Fruit fly (Drosophila melanogaster) whole organism, embryonic: ENCODE results near the gene LysRS.
A peak's percentile ranks its signal among the peaks of the same experiment; 100 is the strongest.

Experiments
- BEAF-32 ChIP-seq: fragments of 200-800 bp; sonication (Bioruptor generic); optimal IDR thresholded peaks from 3 replicates; lab custom pipeline; 2017; ENCODE audit warnings: missing biosample characterization, missing genetic modification characterization, mild to moderate bottlenecking, moderate library complexity, missing genetic modification reagents
- CG10267 ChIP-seq: fragments of 200-800 bp; sonication (Bioruptor generic); optimal IDR thresholded peaks from 2 replicates; lab custom pipeline; 2018; ENCODE audit warnings: missing biosample characterization, mild to moderate bottlenecking, missing genetic modification characterization, moderate library complexity
- CG10654 ChIP-seq: fragments of 200-800 bp; sonication (Bioruptor generic); optimal IDR thresholded peaks from 2 replicates; lab custom pipeline; 2016; ENCODE audit warnings: missing biosample characterization, missing genetic modification characterization
- CG11695 ChIP-seq: fragments of 200-800 bp; sonication (Bioruptor generic); IDR thresholded peaks from 3 replicates; pipeline ENCODE4 v1.3.6; 2022; ENCODE audit warnings: missing biosample characterization, missing genetic modification characterization
- CG15011 ChIP-seq: fragments of 200-800 bp; sonication (Bioruptor generic); optimal IDR thresholded peaks from 3 replicates; lab custom pipeline; 2018; ENCODE audit warnings: missing biosample characterization, mild to moderate bottlenecking, missing genetic modification characterization
- CG15601 ChIP-seq: fragments of 200-800 bp; sonication (Bioruptor generic); optimal IDR thresholded peaks from 3 replicates; lab custom pipeline; 2019; ENCODE audit warnings: missing biosample characterization, mild to moderate bottlenecking, missing genetic modification characterization, moderate library complexity
- CG17385 ChIP-seq: fragments of 200-800 bp; sonication (Bioruptor generic); optimal IDR thresholded peaks from 3 replicates; lab custom pipeline; 2018; ENCODE audit warnings: missing biosample characterization, mild to moderate bottlenecking, missing genetic modification characterization
- CG2120 ChIP-seq: fragments of 200-800 bp; sonication (Bioruptor generic); optimal IDR thresholded peaks from 3 replicates; lab custom pipeline; 2016; ENCODE audit warnings: missing biosample characterization, missing genetic modification characterization
- CG2678 ChIP-seq: fragments of 200-800 bp; sonication (Bioruptor generic); optimal IDR thresholded peaks from 3 replicates; lab custom pipeline; 2019; ENCODE audit warnings: missing biosample characterization, mild to moderate bottlenecking, missing genetic modification characterization, moderate library complexity
- CG3995 ChIP-seq: fragments of 200-800 bp; sonication (Bioruptor generic); optimal IDR thresholded peaks from 3 replicates; lab custom pipeline; 2016; ENCODE audit warnings: missing biosample characterization, missing genetic modification characterization
- CG4820 ChIP-seq: fragments of 200-800 bp; sonication (Bioruptor generic); optimal IDR thresholded peaks from 3 replicates; lab custom pipeline; 2016; ENCODE audit warnings: missing biosample characterization, missing genetic modification characterization
- CG5245 ChIP-seq: fragments of 200-800 bp; sonication (Bioruptor generic); optimal IDR thresholded peaks from 3 replicates; lab custom pipeline; 2016; ENCODE audit warnings: missing biosample characterization, missing genetic modification characterization
- CG7271 ChIP-seq: fragments of 200-800 bp; sonication (Bioruptor generic); optimal IDR thresholded peaks from 2 replicates; lab custom pipeline; 2018; ENCODE audit warnings: missing biosample characterization, mild to moderate bottlenecking, missing genetic modification characterization, moderate library complexity
- CG7556 ChIP-seq: fragments of 200-800 bp; sonication (Bioruptor generic); optimal IDR thresholded peaks from 2 replicates; lab custom pipeline; 2017; ENCODE audit warnings: missing biosample characterization, mild to moderate bottlenecking, missing genetic modification characterization
- CG8388 ChIP-seq: fragments of 200-800 bp; sonication (Bioruptor generic); optimal IDR thresholded peaks from 2 replicates; lab custom pipeline; 2019; ENCODE audit warnings: missing biosample characterization, mild to moderate bottlenecking, missing genetic modification characterization, moderate library complexity
- CG9437 ChIP-seq: fragments of 200-800 bp; sonication (Bioruptor generic); optimal IDR thresholded peaks from 2 replicates; lab custom pipeline; 2018; ENCODE audit warnings: missing biosample characterization, mild to moderate bottlenecking, missing genetic modification characterization
- CG9932 ChIP-seq: fragments of 200-800 bp; sonication (Bioruptor generic); IDR thresholded peaks from 2 replicates; pipeline ENCODE4 v1.3.6; 2022; ENCODE audit warnings: missing biosample characterization, missing genetic modification characterization
- Dek ChIP-seq: fragments of 200-800 bp; sonication (Bioruptor generic); optimal IDR thresholded peaks from 3 replicates; lab custom pipeline; 2019; ENCODE audit warnings: missing biosample characterization, mild to moderate bottlenecking, missing genetic modification characterization, moderate library complexity
- Doc3 ChIP-seq: fragments of 200-800 bp; sonication (Bioruptor generic); IDR thresholded peaks from 3 replicates; pipeline ENCODE4 v1.3.6; 2022; ENCODE audit warnings: missing biosample characterization, missing genetic modification characterization; ENCODE audit not compliant: partially characterized antibody
- Fer1 ChIP-seq: fragments of 200-800 bp; sonication (Bioruptor generic); optimal IDR thresholded peaks from 2 replicates; lab custom pipeline; 2017; ENCODE audit warnings: missing biosample characterization, mild to moderate bottlenecking, missing genetic modification characterization
- Fer3 ChIP-seq: fragments of 200-800 bp; sonication (Bioruptor generic); optimal IDR thresholded peaks from 2 replicates; lab custom pipeline; 2018; ENCODE audit warnings: missing biosample characterization, mild to moderate bottlenecking, missing genetic modification characterization, moderate library complexity
- GATAe ChIP-seq: fragments of 200-800 bp; sonication (Bioruptor generic); conservative IDR thresholded peaks from 2 replicates; pipeline ENCODE4 v1.3.6; 2022; ENCODE audit warnings: missing biosample characterization, missing genetic modification characterization
- H15 ChIP-seq: fragments of 200-800 bp; sonication (Bioruptor generic); IDR thresholded peaks from 3 replicates; pipeline ENCODE4 v1.3.6; 2022; ENCODE audit warnings: missing biosample characterization, missing genetic modification characterization
- Hey ChIP-seq: fragments of 200-800 bp; sonication (Bioruptor generic); optimal IDR thresholded peaks from 3 replicates; lab custom pipeline; 2018; ENCODE audit warnings: missing biosample characterization, mild to moderate bottlenecking, missing genetic modification characterization
- Meics ChIP-seq: fragments of 200-800 bp; sonication (Bioruptor generic); optimal IDR thresholded peaks from 2 replicates; lab custom pipeline; 2017; ENCODE audit warnings: missing biosample characterization, mild to moderate bottlenecking, missing genetic modification characterization
- Nf-YB ChIP-seq: fragments of 200-800 bp; sonication (Bioruptor generic); optimal IDR thresholded peaks from 3 replicates; lab custom pipeline; 2019; ENCODE audit warnings: missing biosample characterization, mild to moderate bottlenecking, missing genetic modification characterization, moderate library complexity
- Ptx1 ChIP-seq: fragments of 200-800 bp; sonication (Bioruptor generic); IDR thresholded peaks from 2 replicates; pipeline ENCODE4 v1.3.6; 2022; ENCODE audit warnings: missing biosample characterization, missing genetic modification characterization
- Rx ChIP-seq: fragments of 200-800 bp; sonication (Bioruptor generic); IDR thresholded peaks from 2 replicates; pipeline ENCODE4 v1.3.6; 2022; ENCODE audit warnings: missing biosample characterization, missing genetic modification characterization
- Ssrp ChIP-seq: fragments of 200-800 bp; sonication (Bioruptor generic); optimal IDR thresholded peaks from 2 replicates; lab custom pipeline; 2018; ENCODE audit warnings: missing biosample characterization, mild to moderate bottlenecking, missing genetic modification characterization, moderate library complexity
- Vsx1 ChIP-seq: fragments of 200-800 bp; sonication (Bioruptor generic); optimal IDR thresholded peaks from 2 replicates; lab custom pipeline; 2017; ENCODE audit warnings: missing biosample characterization, mild to moderate bottlenecking, missing genetic modification characterization, missing genetic modification reagents
- Xbp1 ChIP-seq: fragments of 200-800 bp; sonication (Bioruptor generic); optimal IDR thresholded peaks from 3 replicates; lab custom pipeline; 2016; ENCODE audit warnings: missing biosample characterization, mild to moderate bottlenecking, missing genetic modification characterization
- Xrp1 ChIP-seq: fragments of 200-800 bp; sonication (Bioruptor generic); IDR thresholded peaks from 2 replicates; pipeline ENCODE4 v1.3.6; 2022; ENCODE audit warnings: missing biosample characterization, missing genetic modification characterization
- corto ChIP-seq: fragments of 200-800 bp; sonication (Bioruptor generic); optimal IDR thresholded peaks from 2 replicates; lab custom pipeline; 2016; ENCODE audit warnings: missing biosample characterization, mild to moderate bottlenecking, missing genetic modification characterization, moderate library complexity
- dimm ChIP-seq: fragments of 200-800 bp; sonication (Bioruptor generic); IDR thresholded peaks from 2 replicates; pipeline ENCODE4 v1.3.6; 2022; ENCODE audit warnings: missing biosample characterization, missing genetic modification characterization
- fd96Cb ChIP-seq: fragments of 200-800 bp; sonication (Bioruptor generic); optimal IDR thresholded peaks from 2 replicates; lab custom pipeline; 2018; ENCODE audit warnings: missing biosample characterization, mild to moderate bottlenecking, missing genetic modification characterization, moderate library complexity
- grau ChIP-seq: fragments of 200-800 bp; optimal IDR thresholded peaks from 3 replicates; lab custom pipeline; 2019; ENCODE audit warnings: missing biosample characterization, mild to moderate bottlenecking, missing genetic modification characterization, moderate library complexity
- hkb ChIP-seq, 2 experiments: fragments of 200-800 bp in 1 of 2; fragments of >200 bp in 1 of 2; sonication (Bioruptor generic) in 1 of 2; IDR thresholded peaks in 1 of 2; optimal IDR thresholded peaks in 1 of 2; 2 replicates each; pipeline versions ENCODE4 v1.3.6 to Lab custom; 2017 to 2022; ENCODE audit warnings: missing biosample characterization in 1 of 2, missing genetic modification characterization in 1 of 2
- ind ChIP-seq: fragments of 200-800 bp; sonication (Bioruptor generic); optimal IDR thresholded peaks from 3 replicates; lab custom pipeline; 2016; ENCODE audit warnings: missing biosample characterization, missing genetic modification characterization
- lab ChIP-seq: fragments of 200-800 bp; sonication (Bioruptor generic); optimal IDR thresholded peaks from 3 replicates; lab custom pipeline; 2017; ENCODE audit warnings: missing biosample characterization, missing genetic modification characterization, mild to moderate bottlenecking, moderate library complexity, missing genetic modification reagents
- nerfin-1 ChIP-seq: fragments of 200-800 bp; sonication (Bioruptor generic); optimal IDR thresholded peaks from 3 replicates; lab custom pipeline; 2019; ENCODE audit warnings: missing biosample characterization, mild to moderate bottlenecking, missing genetic modification characterization, moderate library complexity
- pnt ChIP-seq: fragments of 200-800 bp; sonication (Bioruptor generic); optimal IDR thresholded peaks from 3 replicates; lab custom pipeline; 2016; ENCODE audit warnings: missing biosample characterization, missing genetic modification characterization
- prd ChIP-seq, 3 experiments: fragments of >200 bp in 2 of 3; fragments of 200-800 bp in 1 of 3; sonication (Bioruptor generic) in 1 of 3; optimal IDR thresholded peaks in 2 of 3; IDR thresholded peaks in 1 of 3; 2 replicates in 2 of 3; 3 replicates in 1 of 3; pipeline versions ENCODE4 v1.3.6 to Lab custom; 2017 to 2022; ENCODE audit warnings: missing biosample characterization in 1 of 3, missing genetic modification characterization in 1 of 3
- scrt ChIP-seq: fragments of 200-800 bp; sonication (Bioruptor generic); optimal IDR thresholded peaks from 2 replicates; lab custom pipeline; 2018; ENCODE audit warnings: missing biosample characterization, mild to moderate bottlenecking, missing genetic modification characterization, moderate library complexity
- slbo ChIP-seq: fragments of 200-800 bp; sonication (Bioruptor generic); IDR thresholded peaks from 2 replicates; pipeline ENCODE4 v1.3.6; 2022; ENCODE audit warnings: missing biosample characterization, missing genetic modification characterization
- slou ChIP-seq: fragments of 200-800 bp; sonication (Bioruptor generic); optimal IDR thresholded peaks from 3 replicates; lab custom pipeline; 2016; ENCODE audit warnings: missing biosample characterization, missing genetic modification characterization
- sob ChIP-seq: fragments of 200-800 bp; sonication (Bioruptor generic); IDR thresholded peaks from 2 replicates; pipeline ENCODE4 v1.3.6; 2022; ENCODE audit warnings: missing biosample characterization, missing genetic modification characterization
- tna ChIP-seq: fragments of 200-800 bp; sonication (Bioruptor generic); IDR thresholded peaks from 2 replicates; pipeline ENCODE4 v1.3.6; 2022; ENCODE audit warnings: missing biosample characterization, missing genetic modification characterization; ENCODE audit not compliant: partially characterized antibody
- tup ChIP-seq: fragments of 200-800 bp; sonication (Bioruptor generic); optimal IDR thresholded peaks from 2 replicates; lab custom pipeline; 2016; ENCODE audit warnings: missing biosample characterization, mild to moderate bottlenecking, missing genetic modification characterization, moderate library complexity
- usp ChIP-seq: fragments of >200 bp; optimal IDR thresholded peaks from 2 replicates; lab custom pipeline; 2017; ENCODE audit warnings: missing biosample characterization, missing genetic modification characterization

LysRS gene

DNA sequence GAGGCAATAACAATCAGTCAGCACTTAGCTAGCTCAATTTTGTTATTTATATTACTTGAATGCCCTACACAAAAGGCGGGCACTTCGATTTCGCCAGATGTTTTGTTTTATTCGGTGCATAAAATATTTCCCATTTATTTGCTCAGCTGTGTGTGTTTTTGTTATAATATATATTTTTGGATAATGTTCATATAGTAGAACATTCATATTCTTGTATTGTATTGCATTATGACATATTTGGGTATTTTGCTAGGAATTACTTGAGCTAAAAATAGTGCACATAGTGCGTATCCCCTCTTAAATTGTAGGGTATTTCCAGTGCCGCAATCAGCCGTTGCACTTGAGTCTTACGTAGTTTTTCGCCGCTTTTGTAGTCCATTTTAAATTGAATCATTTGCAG is 18.8 kb downstream of the LysRS start (continued):
- TF ChIP-seq dimm (GFP tag; lab: Robert Waterston, UW) (no peak), fd96Cb (tag; lab: Kevin White, UChicago) (peak; percentile 47), lab (peak; percentile 72), Hey (tag; lab: Kevin White, UChicago) (no peak), Rx (GFP tag; lab: Robert Waterston, UW) (no peak), Xrp1 (GFP tag; lab: Robert Waterston, UW) (peak; percentile 51), slou (no peak), CG7271 (tag; lab: Kevin White, UChicago) (no peak), pnt (peak; percentile 23), CG15601 (tag; lab: Kevin White, UChicago) (peak; percentile 5), BEAF-32 (no peak), tup (GFP tag; lab: Kevin White, UChicago) (no peak), CG10267 (no peak), CG2120 (peak; percentile 56), CG17385 (GFP tag; lab: Kevin White, UChicago) (peak; percentile 48), CG9932 (GFP tag; lab: Robert Waterston, UW) (0 out of 2 replicates have a peak, but pooled peaks have one; percentile 21), ind (peak; percentile 31), Dek (tag; lab: Kevin White, UChicago) (peak; percentile 28), Xbp1 (peak; percentile 57), grau (tag; lab: Kevin White, UChicago) (peak; percentile 67), hkb (optimal IDR thresholded peaks at IDR 0.05; lab: Kevin White, UChicago) (no peak), hkb (GFP tag; IDR thresholded peaks at IDR 0.05; lab: Robert Waterston, UW) (peak; percentile 66), CG4820 (GFP tag; lab: Kevin White, UChicago) (no peak), CG7556 (GFP tag; lab: Kevin White, UChicago) (peak; percentile 47), Fer3 (tag; lab: Kevin White, UChicago) (peak; percentile 45), slbo (GFP tag; lab: Robert Waterston, UW) (peak; percentile 33; the same call in 1 of the 2 replicates), CG2678 (tag; lab: Kevin White, UChicago) (peak; percentile 72), corto (peak; percentile 45), CG9437 (GFP tag; lab: Kevin White, UChicago) (peak; percentile 67), CG11695 (GFP tag; lab: Robert Waterston, UW) (peak; percentile 54; the same call in 2 of the 3 replicates), CG15011 (peak; percentile 19), sob (GFP tag; lab: Robert Waterston, UW) (peak; percentile 20; the same call in 1 of the 2 replicates), Doc3 (GFP tag; lab: Robert Waterston, UW) (no peak), prd (optimal IDR thresholded peaks at IDR 0.05; lab: Kevin White, UChicago) (no peak), prd (GFP tag; IDR thresholded peaks at IDR 0.05; lab: Robert Waterston, UW) (peak; percentile 50; the same call in 2 of the 3 replicates), Nf-YB (GFP tag; lab: Kevin White, UChicago) (peak; percentile 13), CG3995 (GFP tag; lab: Kevin White, UChicago) (no peak), CG10654 (GFP tag; lab: Kevin White, UChicago) (no peak), H15 (GFP tag; lab: Robert Waterston, UW) (0 out of 3 replicates have a peak, but pooled peaks have one; percentile 43), Meics (peak; percentile 53), Ssrp (peak; percentile 47), GATAe (GFP tag; lab: Robert Waterston, UW) (no peak), usp (GFP tag; lab: Kevin White, UChicago) (no peak), scrt (GFP tag; lab: Kevin White, UChicago) (peak; percentile 7), Vsx1 (peak; percentile 28), Fer1 (peak; percentile 63), nerfin-1 (tag; lab: Kevin White, UChicago) (peak; percentile 12), CG8388 (GFP tag; lab: Kevin White, UChicago) (peak; percentile 37), tna (GFP tag; lab: Robert Waterston, UW) (no peak), CG5245 (GFP tag; lab: Kevin White, UChicago) (no peak), Ptx1 (peak; percentile 61)
